Worm (Caenorhabditis elegans) whole organism, L2 larva: Measurements from ENCODE around the gene pals-31.

Source experiments
- lin-13 ChIP-seq: fragments of 150-350 bp; optimal IDR thresholded peaks from 2 replicates; lab custom pipeline; 2014; ENCODE audit warnings: missing biosample characterization, missing genetic modification reagents, missing genetic modification characterization
- mdl-1 ChIP-seq, 2 experiments: fragments of 150-350 bp in 1 of 2; sonication (generic microtip) in 1 of 2; optimal IDR thresholded peaks; 2 replicates each; lab custom pipeline; 2017; ENCODE audit warnings: missing biosample characterization in 2 of 2, missing genetic modification characterization in 2 of 2
- nhr-6 ChIP-seq: fragments of 150-350 bp; optimal IDR thresholded peaks from 2 replicates; lab custom pipeline; 2014; ENCODE audit warnings: missing biosample characterization, missing genetic modification characterization
- unc-62 ChIP-seq: fragments of 150-350 bp; optimal IDR thresholded peaks from 2 replicates; lab custom pipeline; 2014; ENCODE audit warnings: missing biosample characterization, missing genetic modification reagents, missing genetic modification characterization

DNA sequence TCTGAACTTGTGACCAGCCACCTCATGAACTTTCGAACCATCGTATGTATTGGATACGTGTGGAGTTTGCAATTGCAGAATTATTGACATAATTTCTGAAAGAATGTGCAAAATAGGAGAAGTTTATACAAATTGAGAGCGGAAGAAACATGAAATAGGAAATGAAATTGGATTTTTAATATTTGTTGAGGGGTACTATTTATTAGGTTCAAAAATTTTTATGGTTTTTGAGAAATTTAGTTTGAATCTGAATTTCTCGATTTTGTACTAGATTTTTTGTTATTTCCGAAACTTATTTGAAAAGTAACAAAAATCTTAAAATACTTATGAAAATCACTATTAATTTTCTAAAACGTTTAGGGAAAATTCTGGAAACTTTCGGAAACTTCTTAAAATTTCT is 7.9 kb upstream of the pals-31 start, which contains the start of gene F48G7.9:
- TF ChIP-seq nhr-6 (no peak), unc-62 (GFP tag; lab: Kevin White, UChicago) (no peak), lin-13 (GFP tag; lab: Kevin White, UChicago) (no peak), mdl-1 (tag; optimal IDR thresholded peaks at IDR 0.05; lab: Kevin White, UChicago) (no peak)
